Fruit fly (Drosophila melanogaster) whole organism, larva: ENCODE measurements around the gene Calx.

ENCODE experiments used
- noc ChIP-seq: fragments of 200-800 bp; sonication (Bioruptor generic); optimal IDR thresholded peaks from 3 replicates; lab custom pipeline; 2019; ENCODE audit warnings: missing biosample characterization, mild to moderate bottlenecking, missing genetic modification characterization, moderate library complexity

The Calx gene

dm6 chr3R:21006967-21007366, 29.0 kb downstream of the Calx start, which contains the start of gene Alp5:
Alp5 (minus strand) TSS chr3R:21006990.
- TF ChIP-seq noc (tag; lab: Kevin White, UChicago), result peak; percentile 53

dm6 chr3R:21013780-21014179, 35.8 kb downstream of the Calx start:
- TF ChIP-seq noc (tag; lab: Kevin White, UChicago), result no peak

dm6 chr3R:21015636-21016035, 37.7 kb downstream of the Calx start, which contains the start of gene CG5697:
CG5697 (plus strand) TSS chr3R:21015949.
- no peak for TF ChIP-seq noc (tag; lab: Kevin White, UChicago)

DNA sequence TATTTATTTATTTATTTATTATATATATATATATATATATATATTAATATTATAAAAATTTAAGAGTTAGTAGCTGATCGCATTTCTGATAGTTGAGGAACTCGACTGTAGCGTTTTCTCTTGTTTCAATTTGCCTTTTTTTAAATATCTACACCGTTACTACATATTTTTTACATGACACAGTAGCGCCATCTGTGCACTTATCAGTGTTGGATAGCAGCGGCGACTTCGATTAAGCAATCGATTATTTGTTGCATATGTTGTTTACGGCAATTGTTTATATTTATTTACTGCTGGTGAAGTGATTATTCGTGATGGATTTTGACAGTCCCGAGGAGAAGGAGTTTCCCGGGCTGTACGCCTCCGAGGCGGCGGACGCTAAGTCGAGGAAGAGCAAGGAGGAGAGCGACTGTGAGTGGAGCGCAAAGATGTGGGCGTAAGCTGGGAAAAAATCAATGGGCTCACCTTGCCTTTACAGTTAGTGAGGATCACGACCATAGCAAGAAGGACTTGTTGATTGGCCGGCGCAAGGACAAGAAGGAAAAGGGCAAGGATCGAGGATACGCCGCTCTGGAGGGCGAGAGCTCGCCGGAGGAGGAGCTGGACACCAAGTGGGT, 39.6 kb downstream of the Calx start, which contains the start of gene Rlip:
Gene Rlip, plus strand, starts transcription at position 221 of the 617 bp plus-strand sequence.
- peak; percentile 3 for TF ChIP-seq noc (tag; lab: Kevin White, UChicago)

- TF ChIP-seq noc (tag; lab: Kevin White, UChicago), result peak; percentile 32
Measured at dm6 chr3R:21019073-21019472, 41.1 kb downstream of the Calx start.

DNA sequence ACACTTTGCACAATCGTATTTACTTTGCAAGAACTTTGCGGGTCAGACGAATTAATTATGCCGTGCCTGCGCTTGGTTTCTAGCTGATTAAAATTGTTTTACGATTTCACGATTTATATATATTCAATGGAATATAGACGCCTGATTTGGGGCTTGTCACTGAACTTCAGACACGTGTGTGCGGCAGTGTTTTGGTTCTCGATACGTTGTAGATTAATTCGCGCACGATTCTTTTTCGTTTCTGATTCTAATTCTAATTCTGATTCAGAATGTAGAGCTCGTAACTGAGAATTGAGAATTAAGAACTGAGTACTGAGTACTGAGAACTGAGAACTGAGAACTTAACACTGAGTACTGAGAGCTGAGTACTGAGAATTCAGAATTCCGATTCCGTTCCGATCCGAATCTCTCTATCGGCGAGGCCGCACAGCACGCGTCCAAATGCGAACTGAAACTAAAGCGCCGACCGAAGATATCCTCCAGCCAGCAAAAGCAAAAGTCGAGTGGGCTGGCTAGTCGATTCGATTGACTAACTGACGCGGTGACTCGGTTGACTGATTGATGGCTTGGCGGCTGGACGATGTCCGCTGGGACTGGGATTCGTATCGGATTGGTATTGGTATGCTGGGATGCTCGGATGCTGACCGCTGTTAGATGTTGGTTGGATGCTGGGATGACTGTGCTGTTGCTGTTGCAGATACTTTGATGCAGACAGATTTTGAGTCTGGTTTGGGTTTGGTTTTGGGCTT, 45.0 kb downstream of the Calx start:
- TF ChIP-seq noc (tag; lab: Kevin White, UChicago), result no peak

- TF ChIP-seq noc (tag; lab: Kevin White, UChicago), result no peak
Measured at dm6 chr3R:21023902-21024541, 46.0 kb downstream of the Calx start, which contains the start of gene peg. peg (minus strand) TSS chr3R:21024163.

- no peak for TF ChIP-seq noc (tag; lab: Kevin White, UChicago)
Measured at dm6 chr3R:21025508-21025907, 47.5 kb downstream of the Calx start.

dm6 chr3R:21042399-21042798, 64.4 kb downstream of the Calx start, which contains the start of gene Dhc93AB:
Dhc93AB (minus strand) TSS chr3R:21042499.
- TF ChIP-seq noc (tag; lab: Kevin White, UChicago), result no peak

- no peak for TF ChIP-seq noc (tag; lab: Kevin White, UChicago)
Measured at dm6 chr3R:21043549-21044118, 65.7 kb downstream of the Calx start, which contains the start of gene CG12278. CG12278 (plus strand) TSS chr3R:21044068.

DNA sequence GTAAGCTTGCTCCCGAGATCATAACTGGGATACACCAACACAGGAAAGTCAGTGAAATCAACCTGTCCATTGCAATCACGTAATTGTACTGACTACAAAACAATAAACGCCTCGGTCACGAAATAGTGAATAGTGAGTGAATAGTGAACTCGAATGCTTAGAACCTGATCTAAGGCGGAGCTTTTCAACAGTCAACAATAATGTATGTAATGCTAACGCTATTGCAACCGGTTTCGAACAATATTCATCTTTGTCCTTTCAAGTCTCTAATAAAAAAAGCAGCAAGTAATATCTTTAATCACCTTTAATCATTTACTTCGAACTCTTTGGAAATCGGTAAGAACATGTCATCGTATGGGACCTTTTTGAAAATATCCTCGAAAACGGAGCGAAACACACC, 67.8 kb downstream of the Calx start, which contains the start of gene CG31189:
Gene CG31189, minus strand, starts transcription at position 101 of the 400 bp plus-strand sequence.
- no peak for TF ChIP-seq noc (tag; lab: Kevin White, UChicago)

- TF ChIP-seq noc (tag; lab: Kevin White, UChicago), result no peak
Measured at dm6 chr3R:21046927-21047326, 68.9 kb downstream of the Calx start, which contains the start of gene CG31207. CG31207 (minus strand) TSS chr3R:21047027.

DNA sequence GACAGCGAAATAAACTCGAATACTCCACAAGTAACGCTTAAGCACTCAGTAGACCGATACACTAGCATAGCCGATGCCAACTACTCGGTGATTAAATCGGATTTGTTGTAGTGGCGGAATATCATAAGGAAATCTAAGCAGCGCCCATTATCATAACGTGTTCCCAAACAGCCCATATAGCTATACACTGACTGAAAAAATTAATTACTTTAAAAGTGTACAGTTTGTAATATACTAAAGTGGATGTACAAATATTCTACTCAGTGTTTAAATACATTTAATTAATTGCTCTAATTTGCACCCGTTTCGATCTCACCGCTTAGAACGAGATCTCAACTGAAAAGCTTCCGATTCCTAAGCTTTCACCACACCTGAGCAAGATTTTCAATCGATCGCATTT, 70.7 kb downstream of the Calx start, which contains the start of gene CG7079:
Gene CG7079, minus strand, starts transcription at position 101 of the 400 bp plus-strand sequence.
- no peak for TF ChIP-seq noc (tag; lab: Kevin White, UChicago)

dm6 chr3R:21050875-21051274, 72.9 kb downstream of the Calx start, which contains the start of gene Jhbp15:
Jhbp15 (minus strand) TSS chr3R:21050975.
- no peak for TF ChIP-seq noc (tag; lab: Kevin White, UChicago)

DNA sequence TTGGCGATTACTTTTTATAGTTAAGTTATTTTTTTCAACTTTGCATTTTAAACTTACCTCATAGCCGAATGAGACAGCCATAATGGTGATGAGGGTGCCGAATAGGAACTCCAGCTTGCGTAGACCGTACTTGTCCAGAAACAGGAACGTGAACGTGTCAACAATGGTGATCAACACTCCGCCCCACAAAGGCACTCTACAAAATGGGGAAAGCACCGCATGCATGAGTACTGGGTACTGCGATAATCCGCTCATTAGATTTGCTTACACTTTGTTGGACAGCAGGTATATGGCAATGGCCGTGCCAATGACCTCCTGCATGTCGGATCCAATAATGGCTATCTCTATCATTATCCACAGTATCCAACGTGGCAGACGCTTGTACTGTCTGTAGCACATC, 79.5 kb downstream of the Calx start:
- no peak for TF ChIP-seq noc (tag; lab: Kevin White, UChicago)
